Fruit fly (Drosophila melanogaster): ENCODE data around the gene CG14259.

CG14259 gene

dm6 chr3R:27134728-27135361 is 40.5 kb downstream of the CG14259 start:
- no peak for TF ChIP-seq ftz-f1 (GFP tag; optimal IDR thresholded peaks at IDR 0.05)
- no peak for TF ChIP-seq CG17612 (GFP tag; IDR thresholded peaks at IDR 0.05)
- TF ChIP-seq Oaz (GFP tag; IDR thresholded peaks at IDR 0.05): no peak
- TF ChIP-seq Med (GFP tag): peak; percentile 50
- TF ChIP-seq ci (GFP tag; IDR thresholded peaks at IDR 0.05): 0 out of 3 replicates have a peak, but pooled peaks have one; percentile 15
- no peak for TF ChIP-seq CG33557 (GFP tag; optimal IDR thresholded peaks at IDR 0.05)
- no peak for TF ChIP-seq Sin3A (optimal IDR thresholded peaks at IDR 0.05)
- TF ChIP-seq Xrp1 (GFP tag; IDR thresholded peaks at IDR 0.05): no peak
- TF ChIP-seq CG8388 (GFP tag; optimal IDR thresholded peaks at IDR 0.05): no peak
- no peak for TF ChIP-seq da (GFP tag; optimal IDR thresholded peaks at IDR 0.05)
- no peak for TF ChIP-seq Ptx1 (GFP tag; IDR thresholded peaks at IDR 0.05)
- TF ChIP-seq Hand (GFP tag; optimal IDR thresholded peaks at IDR 0.05): no peak
- TF ChIP-seq CG1832 (GFP tag; optimal IDR thresholded peaks at IDR 0.05): no peak
- peak; percentile 65 for TF ChIP-seq Blimp-1 (GFP tag; optimal IDR thresholded peaks at IDR 0.05)
- peak; percentile 39 for TF ChIP-seq sug (tag; optimal IDR thresholded peaks at IDR 0.05)
- no peak for TF ChIP-seq Lim3 (GFP tag; IDR thresholded peaks at IDR 0.05)
- no peak for TF ChIP-seq CG33213 (GFP tag; optimal IDR thresholded peaks at IDR 0.05)
- no peak for TF ChIP-seq Adf1 (GFP tag; IDR thresholded peaks at IDR 0.05)
- TF ChIP-seq toy (GFP tag; IDR thresholded peaks at IDR 0.05): no peak
- TF ChIP-seq wdn (GFP tag; IDR thresholded peaks at IDR 0.05): no peak
- no peak for TF ChIP-seq CG4707 (GFP tag; optimal IDR thresholded peaks at IDR 0.05)
- peak; percentile 70 for TF ChIP-seq sr (GFP tag; IDR thresholded peaks at IDR 0.05)
- no peak for TF ChIP-seq hbn (GFP tag; IDR thresholded peaks at IDR 0.05; ENCODE audit: partially characterized antibody)
- TF ChIP-seq Hr78 (GFP tag; optimal IDR thresholded peaks at IDR 0.05): peak in 1 of 2 experiments; percentile 92
- TF ChIP-seq CG2199 (GFP tag; IDR thresholded peaks at IDR 0.05): 0 out of 3 replicates have a peak, but pooled peaks have one; percentile 16
- TF ChIP-seq ken (GFP tag; IDR thresholded peaks at IDR 0.05): 0 out of 3 replicates have a peak, but pooled peaks have one; percentile 15
- no peak for TF ChIP-seq hkb (optimal IDR thresholded peaks at IDR 0.05)
- TF ChIP-seq hkb (GFP tag; IDR thresholded peaks at IDR 0.05): peak; percentile 21; the same call in 1 of the 2 replicates
- TF ChIP-seq hth (optimal IDR thresholded peaks at IDR 0.05): no peak
- TF ChIP-seq CG18619 (GFP tag; optimal IDR thresholded peaks at IDR 0.05): no peak
- TF ChIP-seq Pdp1 (GFP tag; optimal IDR thresholded peaks at IDR 0.05): peak in 1 of 2 experiments; percentile 95
- no peak for TF ChIP-seq croc (GFP tag; conservative IDR thresholded peaks at IDR 0.05)
- no peak for TF ChIP-seq Dip3 (GFP tag; optimal IDR thresholded peaks at IDR 0.05)

- no peak for TF ChIP-seq mld (GFP tag; IDR thresholded peaks at IDR 0.05; ENCODE audit: partially characterized antibody)
- no peak for TF ChIP-seq unc-4 (GFP tag; IDR thresholded peaks at IDR 0.05; ENCODE audit: partially characterized antibody)
- peak; percentile 5 for TF ChIP-seq bigmax (GFP tag; optimal IDR thresholded peaks at IDR 0.05)
- TF ChIP-seq hbn (GFP tag; IDR thresholded peaks at IDR 0.05; ENCODE audit: partially characterized antibody): no peak
- TF ChIP-seq tll (GFP tag; optimal IDR thresholded peaks at IDR 0.05): peak in 1 of 2 experiments; percentile 42
- no peak for TF ChIP-seq gsb (GFP tag; IDR thresholded peaks at IDR 0.05)
- TF ChIP-seq crol (GFP tag; IDR thresholded peaks at IDR 0.05): no peak
- TF ChIP-seq ATbp (GFP tag; optimal IDR thresholded peaks at IDR 0.05): peak; percentile 88
- TF ChIP-seq wek (GFP tag; optimal IDR thresholded peaks at IDR 0.05): peak; percentile 75
- TF ChIP-seq CG4404 (GFP tag; IDR thresholded peaks at IDR 0.05): no peak
- TF ChIP-seq CrebB (tag; optimal IDR thresholded peaks at IDR 0.05): peak; percentile 76
- peak; percentile 43 for TF ChIP-seq slp2 (GFP tag; optimal IDR thresholded peaks at IDR 0.05)
- TF ChIP-seq bcd (GFP tag; optimal IDR thresholded peaks at IDR 0.05): peak; percentile 60
- peak; percentile 82 for TF ChIP-seq CG1603 (tag; optimal IDR thresholded peaks at IDR 0.05)
- peak; percentile 85 for TF ChIP-seq CG7745 (tag; optimal IDR thresholded peaks at IDR 0.05)
- peak; percentile 88 for TF ChIP-seq CG6813 (GFP tag; optimal IDR thresholded peaks at IDR 0.05)
- 0 out of 2 replicates have a peak, but pooled peaks have one; percentile 44 for TF ChIP-seq sob (GFP tag; IDR thresholded peaks at IDR 0.05)
Measured at dm6 chr3R:27135692-27136641, 41.6 kb downstream of the CG14259 start.
